Worm (Caenorhabditis elegans) whole organism, dauer: ENCODE results near the gene F07A11.5.

Source experiments
- unc-62 ChIP-seq: sonication (generic microtip); optimal IDR thresholded peaks from 2 replicates; lab custom pipeline; 2017; ENCODE audit warnings: missing biosample characterization, missing genetic modification reagents, missing genetic modification characterization

F07A11.5 gene

ce11 chrII:11627904-11628303 lies 15.8 kb downstream of the F07A11.5 start:
- TF ChIP-seq unc-62 (GFP tag; lab: Kevin White, UChicago), result no peak

- TF ChIP-seq unc-62 (GFP tag; lab: Kevin White, UChicago), result no peak
These were observed 17.9 kb downstream of the F07A11.5 start for ce11 chrII:11629957-11630356.

- no peak for TF ChIP-seq unc-62 (GFP tag; lab: Kevin White, UChicago)
These were observed 20.6 kb downstream of the F07A11.5 start for ce11 chrII:11632689-11633088.

DNA sequence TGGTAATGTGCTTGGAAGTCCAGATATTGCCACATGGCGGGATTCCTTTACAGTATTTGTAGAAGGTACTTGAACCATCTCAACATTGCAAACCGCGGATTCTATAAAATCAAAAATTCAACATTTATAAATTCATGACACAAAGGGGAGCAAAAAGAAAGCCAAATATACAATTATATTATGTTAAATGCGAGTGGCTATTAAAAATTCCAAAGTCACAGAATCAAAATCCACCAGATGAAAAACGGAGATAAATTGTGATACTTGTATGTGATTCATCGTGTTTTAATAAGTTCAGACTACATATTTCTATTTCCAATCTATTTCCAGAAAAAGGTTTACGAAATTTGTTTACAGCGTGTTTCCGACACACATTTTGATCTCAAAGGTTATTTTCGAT lies 21.4 kb downstream of the F07A11.5 start, which contains the start of gene din-1:
din-1 (minus strand) TSS at position 101 of the 400 bp plus-strand sequence.
- TF ChIP-seq unc-62 (GFP tag; lab: Kevin White, UChicago), result no peak

DNA sequence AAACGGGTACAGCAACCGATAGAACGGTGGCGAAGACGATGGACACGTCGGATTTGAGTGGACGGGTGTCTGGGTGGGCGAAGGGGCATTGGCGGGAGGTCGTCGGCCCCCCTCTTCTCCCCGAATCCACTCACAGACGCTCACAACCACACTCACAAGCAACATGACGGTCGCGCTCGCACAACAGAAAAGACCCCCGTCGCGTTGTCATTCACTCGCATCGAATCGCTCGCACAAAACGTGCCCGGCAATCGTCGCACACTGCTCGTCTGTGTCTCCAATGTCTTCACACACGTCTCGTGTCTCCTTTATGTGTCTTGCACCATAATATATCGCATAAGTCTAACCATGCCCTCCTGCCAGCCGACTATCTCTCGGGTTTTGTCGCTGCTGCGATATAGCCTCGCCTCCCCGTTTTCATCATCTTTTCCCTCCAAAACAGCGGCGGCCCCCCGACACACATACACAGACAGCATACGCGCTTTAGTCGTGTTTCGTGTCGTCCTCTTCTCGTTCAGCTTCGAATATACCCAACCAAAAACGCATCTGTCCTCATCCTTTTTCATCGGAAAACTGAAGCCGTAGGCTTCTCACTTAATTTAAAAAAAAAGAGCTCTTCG lies 22.1 kb downstream of the F07A11.5 start:
- TF ChIP-seq unc-62 (GFP tag; lab: Kevin White, UChicago), result no peak

DNA sequence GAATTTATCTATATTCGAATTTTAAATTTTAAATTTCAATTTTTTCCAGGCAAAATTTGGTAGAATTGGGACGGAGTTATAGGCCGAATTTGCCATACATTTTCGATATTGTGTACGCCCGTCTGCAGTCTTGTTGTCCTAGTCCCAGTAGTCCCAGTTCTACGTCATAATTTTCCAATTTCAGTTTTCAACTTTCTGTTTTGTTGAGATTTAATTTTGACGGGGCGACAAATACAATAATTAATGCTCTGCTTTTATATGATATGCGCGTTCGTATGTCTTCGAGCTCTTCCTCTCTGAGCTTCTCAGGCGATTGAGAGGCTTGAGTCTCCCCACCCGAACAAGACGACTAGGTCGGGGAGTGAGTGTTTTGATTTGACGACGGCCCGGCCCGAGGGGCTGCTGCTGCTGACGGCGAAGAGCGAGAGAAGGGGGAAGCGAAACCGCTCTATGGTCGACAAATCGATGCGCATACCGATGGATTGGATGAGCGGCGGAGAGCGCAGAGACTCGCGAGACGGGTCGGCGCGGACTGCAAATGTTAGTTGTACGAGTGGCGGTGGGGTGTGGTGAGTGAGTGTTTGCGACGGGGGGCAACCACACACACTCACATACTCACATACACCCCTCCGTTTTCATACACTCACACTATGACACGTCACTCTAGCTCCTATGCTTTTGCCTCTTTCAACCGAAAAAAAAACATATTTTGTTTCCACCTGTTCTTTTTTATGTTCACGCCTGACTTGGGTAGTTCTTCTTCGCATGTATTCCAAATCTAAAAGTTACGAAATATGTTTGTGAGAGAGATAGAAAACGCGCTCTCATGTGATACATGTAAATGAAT lies 22.8 kb downstream of the F07A11.5 start:
- no peak for TF ChIP-seq unc-62 (GFP tag; lab: Kevin White, UChicago)

DNA sequence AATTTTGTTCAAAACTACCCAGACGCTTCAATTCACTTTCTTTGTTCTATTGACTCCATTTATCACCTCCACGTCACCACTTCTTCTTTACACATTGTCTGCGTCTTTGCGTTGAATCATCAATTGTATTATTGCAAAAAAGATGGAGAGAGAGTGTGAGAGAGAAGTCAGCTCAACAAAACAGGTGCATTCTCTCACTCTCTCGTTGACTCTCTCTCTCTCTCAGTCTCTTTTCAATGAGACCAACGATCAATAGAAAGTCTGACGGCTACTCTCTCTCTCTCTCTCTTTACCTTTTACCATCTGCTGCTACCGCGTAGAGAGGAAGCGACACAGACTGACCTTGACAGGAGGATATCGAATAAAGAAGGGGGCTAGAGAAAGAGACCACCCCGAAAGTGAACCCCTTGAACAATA lies 23.7 kb downstream of the F07A11.5 start:
- no peak for TF ChIP-seq unc-62 (GFP tag; lab: Kevin White, UChicago)

- no peak for TF ChIP-seq unc-62 (GFP tag; lab: Kevin White, UChicago)
These were observed 24.5 kb downstream of the F07A11.5 start for ce11 chrII:11636617-11637016.

DNA sequence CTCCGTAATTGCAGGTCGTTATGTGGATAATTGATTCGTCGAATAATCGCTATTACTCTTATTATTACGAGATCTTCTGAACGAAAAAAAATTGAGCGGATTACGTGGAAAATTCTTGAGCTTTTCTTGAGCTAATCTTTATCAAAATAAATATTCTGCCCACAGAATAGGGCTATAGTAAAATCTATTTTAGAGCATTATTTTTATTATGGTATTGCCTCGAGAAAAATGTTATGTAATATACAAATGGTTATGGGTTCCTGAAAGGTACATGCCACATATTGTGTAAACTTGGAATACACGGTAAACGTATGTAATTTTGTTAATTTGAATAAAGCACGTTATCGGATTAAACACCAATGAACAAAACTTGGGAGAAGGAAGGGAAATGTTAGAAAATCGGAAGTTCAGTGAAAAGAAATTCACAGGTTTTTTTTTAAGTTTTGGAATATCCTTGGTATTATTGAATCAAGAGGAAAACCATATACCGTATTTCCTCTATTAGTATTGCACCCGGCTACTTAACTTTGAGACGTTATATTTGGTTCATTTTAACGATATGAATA lies 25.2 kb downstream of the F07A11.5 start:
- TF ChIP-seq unc-62 (GFP tag; lab: Kevin White, UChicago), result no peak

DNA sequence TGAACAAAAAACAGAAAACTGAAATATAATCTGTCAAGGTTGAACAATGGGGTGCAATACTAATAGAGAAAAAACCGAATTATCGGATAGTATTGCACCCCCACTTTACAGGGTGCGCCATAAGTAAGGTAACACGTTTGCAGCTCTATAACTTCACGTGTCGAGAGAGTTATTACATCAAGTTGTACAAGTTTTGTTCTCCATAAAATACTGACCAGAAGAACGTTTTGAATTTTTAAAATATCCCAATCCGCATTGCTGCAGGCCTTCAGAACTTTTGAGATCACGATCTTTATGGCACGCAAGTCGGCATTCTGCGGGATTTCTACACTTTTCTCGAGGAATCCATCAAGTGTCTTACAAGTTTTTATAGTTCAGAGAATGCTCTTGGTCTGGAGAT lies 25.7 kb downstream of the F07A11.5 start:
- TF ChIP-seq unc-62 (GFP tag; lab: Kevin White, UChicago), result no peak

ce11 chrII:11642025-11642424 lies 29.9 kb downstream of the F07A11.5 start:
- TF ChIP-seq unc-62 (GFP tag; lab: Kevin White, UChicago), result no peak

- no peak for TF ChIP-seq unc-62 (GFP tag; lab: Kevin White, UChicago)
These were observed 30.6 kb downstream of the F07A11.5 start for ce11 chrII:11642736-11643135.

DNA sequence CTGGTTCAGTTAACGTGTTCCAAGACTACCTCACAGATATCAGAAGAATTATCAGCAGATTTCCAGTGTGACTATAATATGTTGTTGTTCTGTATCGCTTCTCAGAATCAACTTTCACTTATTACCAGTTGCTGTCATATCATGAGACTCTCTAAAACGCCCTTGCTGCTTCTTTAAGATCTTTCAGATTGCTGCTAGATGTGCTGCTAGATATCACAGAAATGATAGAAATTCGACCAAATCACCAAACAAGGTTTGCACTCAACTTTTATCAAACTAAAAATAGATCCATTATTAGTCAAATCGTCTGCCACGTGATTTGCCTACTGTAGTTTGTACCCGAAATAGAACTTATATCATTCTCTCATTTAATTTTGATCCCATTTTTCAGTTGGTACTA lies 32.4 kb downstream of the F07A11.5 start:
- TF ChIP-seq unc-62 (GFP tag; lab: Kevin White, UChicago), result no peak

DNA sequence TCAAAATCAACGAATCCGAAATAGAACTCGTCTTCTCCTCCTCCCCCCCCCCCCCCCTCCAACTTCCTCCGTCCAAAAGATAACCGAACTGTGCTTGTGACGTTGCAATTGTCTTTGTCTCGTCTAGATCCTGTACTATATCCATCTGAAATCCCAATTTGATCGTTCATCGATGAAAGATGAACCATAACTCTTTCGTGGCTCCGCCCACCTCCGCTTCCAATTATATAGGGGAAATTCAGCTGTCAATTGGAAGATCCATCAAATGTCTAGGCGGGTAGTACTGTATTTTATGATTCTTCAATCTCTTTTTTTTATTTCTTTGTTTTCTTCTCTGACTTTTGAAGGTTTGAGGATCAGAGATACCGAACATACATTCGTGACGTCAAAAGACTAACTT lies 33.3 kb downstream of the F07A11.5 start:
- no peak for TF ChIP-seq unc-62 (GFP tag; lab: Kevin White, UChicago)

DNA sequence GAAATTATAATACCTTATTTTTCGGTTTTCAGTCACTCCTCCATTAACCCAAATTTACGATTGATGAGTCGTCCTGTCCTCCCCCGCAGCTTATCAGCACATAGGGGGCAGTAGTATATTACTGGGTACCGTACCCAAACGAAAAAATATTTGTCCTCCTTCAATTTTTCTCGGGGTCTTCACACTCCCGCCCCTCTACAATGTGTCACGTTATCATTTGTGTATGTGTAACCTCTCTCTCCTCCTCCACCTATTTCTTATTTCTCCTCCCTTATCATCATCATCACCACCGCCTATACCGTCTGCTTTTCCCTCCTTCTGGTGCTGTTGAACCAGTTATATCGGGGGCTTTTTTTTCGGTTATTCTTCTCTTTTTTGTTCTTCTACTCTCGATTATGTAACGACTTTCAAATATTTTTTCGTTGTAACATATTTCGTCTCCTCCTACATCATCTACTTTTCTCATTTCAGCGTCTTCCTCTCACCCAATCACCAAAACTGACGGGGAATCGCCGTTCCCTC lies 34.2 kb downstream of the F07A11.5 start, which contains the start of gene ghi-1:
ghi-1 (plus strand) TSS at position 472 of the 522 bp plus-strand sequence.
- no peak for TF ChIP-seq unc-62 (GFP tag; lab: Kevin White, UChicago)

DNA sequence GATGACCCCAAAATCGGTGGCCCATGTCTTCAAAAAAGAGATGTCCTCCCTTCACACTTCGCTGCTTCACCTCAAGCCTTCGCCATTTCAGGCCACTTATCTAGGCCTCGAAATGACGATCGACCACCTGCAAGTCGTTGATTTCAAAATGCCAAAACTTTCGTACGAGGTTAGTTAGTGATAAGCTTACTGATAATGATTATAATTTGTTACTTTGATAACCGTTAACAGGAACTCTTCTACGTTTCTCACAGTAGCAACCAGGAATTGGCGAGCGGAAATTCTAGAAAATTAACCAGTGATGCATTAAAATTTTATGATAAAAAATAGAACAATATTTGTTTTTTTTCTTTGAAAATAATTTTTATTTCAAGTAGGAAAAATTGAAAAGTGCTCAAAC lies 34.8 kb downstream of the F07A11.5 start:
- no peak for TF ChIP-seq unc-62 (GFP tag; lab: Kevin White, UChicago)
